Worm (Caenorhabditis elegans) whole organism, L4 larva: ENCODE data around the gene nas-32.
A peak's percentile ranks its signal among the peaks of the same experiment; 100 is the strongest.

Experiments used
- D1046.2 ChIP-seq: fragments of 200-800 bp; sonication (Bioruptor generic); IDR thresholded peaks from 2 replicates; pipeline ENCODE4 v1.3.6; 2022; ENCODE audit warnings: missing genetic modification characterization, missing compliant biosample characterization
- F44E2.7 ChIP-seq: fragments of 200-800 bp; sonication (Bioruptor generic); IDR thresholded peaks from 2 replicates; pipeline ENCODE4 v2.1.2; 2022; ENCODE audit warnings: missing genetic modification characterization, missing compliant biosample characterization
- T20F7.1 ChIP-seq: fragments of 200-800 bp; sonication (Bioruptor generic); optimal IDR thresholded peaks from 2 replicates; lab custom pipeline; 2018; ENCODE audit warnings: mild to moderate bottlenecking, missing genetic modification characterization, missing compliant biosample characterization
- Y48G9A.11 ChIP-seq: fragments of 200-800 bp; sonication (Bioruptor generic); IDR thresholded peaks from 2 replicates; pipeline ENCODE4 v1.3.6; 2022; ENCODE audit warnings: missing genetic modification reagents, missing genetic modification characterization, missing compliant biosample characterization
- ZK546.5 ChIP-seq, 2 experiments: sonication (generic microtip); optimal IDR thresholded peaks; 2 replicates each; lab custom pipeline; 2017; ENCODE audit warnings: missing biosample characterization in 2 of 2, missing genetic modification characterization in 2 of 2
- aly-2 ChIP-seq: sonication (generic microtip); optimal IDR thresholded peaks from 2 replicates; lab custom pipeline; 2018; ENCODE audit warnings: missing biosample characterization, missing genetic modification characterization
- ama-1 ChIP-seq: fragments of 150-350 bp; optimal IDR thresholded peaks from 2 replicates; lab custom pipeline; 2014; ENCODE audit warnings: inconsistent platforms, mixed read lengths
- ceh-20 ChIP-seq: fragments of 200-800 bp; sonication (Bioruptor generic); IDR thresholded peaks from 2 replicates; pipeline ENCODE4 v1.3.6; 2022; ENCODE audit warnings: missing genetic modification reagents, missing genetic modification characterization, missing compliant biosample characterization
- ceh-28 ChIP-seq: fragments of 150-350 bp; optimal IDR thresholded peaks from 2 replicates; lab custom pipeline; 2014; ENCODE audit warnings: missing biosample characterization, missing genetic modification reagents, missing genetic modification characterization
- ceh-32 ChIP-seq: sonication (generic microtip); optimal IDR thresholded peaks from 2 replicates; lab custom pipeline; 2016; ENCODE audit warnings: mild to moderate bottlenecking, missing genetic modification characterization, missing compliant biosample characterization; ENCODE audit not compliant: poor library complexity
- ceh-44 ChIP-seq: fragments of 200-800 bp; sonication (Bioruptor generic); IDR thresholded peaks from 2 replicates; pipeline ENCODE4 v1.3.6; 2022; ENCODE audit warnings: missing genetic modification reagents, missing genetic modification characterization, missing compliant biosample characterization
- cey-2 ChIP-seq: sonication (generic microtip); optimal IDR thresholded peaks from 3 replicates; lab custom pipeline; 2017; ENCODE audit warnings: missing genetic modification characterization, mild to moderate bottlenecking, missing compliant biosample characterization, antibody characterized with exemption, borderline replicate concordance; ENCODE audit not compliant: insufficient read depth
- daf-19 ChIP-seq: fragments of 200-800 bp; sonication (Bioruptor generic); conservative IDR thresholded peaks from 2 replicates; pipeline ENCODE4 v1.3.6; 2022; ENCODE audit warnings: missing genetic modification characterization, missing compliant biosample characterization
- dmd-8 ChIP-seq: fragments of 200-800 bp; sonication (Bioruptor generic); IDR thresholded peaks from 2 replicates; pipeline ENCODE4 v1.3.6; 2022; ENCODE audit warnings: missing genetic modification characterization, missing compliant biosample characterization
- dmd-9 ChIP-seq: fragments of 200-800 bp; sonication (Bioruptor generic); IDR thresholded peaks from 2 replicates; pipeline ENCODE4 v1.3.6; 2022; ENCODE audit warnings: missing genetic modification reagents, missing genetic modification characterization, missing compliant biosample characterization
- duxl-1 ChIP-seq: sonication (generic microtip); optimal IDR thresholded peaks from 2 replicates; lab custom pipeline; 2016; ENCODE audit warnings: mild to moderate bottlenecking, missing genetic modification characterization, moderate library complexity, missing compliant biosample characterization; ENCODE audit not compliant: poor library complexity
- dve-1 ChIP-seq: sonication (generic microtip); optimal IDR thresholded peaks from 2 replicates; lab custom pipeline; 2017; ENCODE audit warnings: antibody characterized with exemption, mild to moderate bottlenecking, missing genetic modification characterization, missing compliant biosample characterization; ENCODE audit not compliant: insufficient read depth
- egl-43 ChIP-seq: fragments of 200-800 bp; sonication (Bioruptor generic); IDR thresholded peaks from 2 replicates; pipeline ENCODE4 v1.3.6; 2022; ENCODE audit warnings: missing genetic modification reagents, missing genetic modification characterization, missing compliant biosample characterization
- gei-8 ChIP-seq: fragments of 200-800 bp; sonication (Bioruptor generic); optimal IDR thresholded peaks from 2 replicates; lab custom pipeline; 2018; ENCODE audit warnings: mild to moderate bottlenecking, missing genetic modification characterization, missing compliant biosample characterization
- hif-1 ChIP-seq, 2 experiments: sonication (generic microtip); optimal IDR thresholded peaks; 2 replicates each; lab custom pipeline; 2016 to 2017; ENCODE audit warnings: missing compliant biosample characterization in 2 of 2, missing genetic modification characterization in 2 of 2, missing genetic modification reagents in 2 of 2, missing genotype in 2 of 2, mild to moderate bottlenecking in 1 of 2
- hlh-11 ChIP-seq: fragments of 200-800 bp; sonication (Bioruptor generic); optimal IDR thresholded peaks from 2 replicates; lab custom pipeline; 2018; ENCODE audit warnings: mild to moderate bottlenecking, missing genetic modification characterization, missing compliant biosample characterization
- hmg-1.1 ChIP-seq: fragments of 200-800 bp; sonication (Bioruptor generic); IDR thresholded peaks from 2 replicates; pipeline ENCODE4 v1.3.6; 2022; ENCODE audit warnings: missing genetic modification reagents, missing genetic modification characterization, missing compliant biosample characterization
- jun-1 ChIP-seq: fragments of 150-350 bp; optimal IDR thresholded peaks from 2 replicates; lab custom pipeline; 2014; ENCODE audit warnings: missing biosample characterization, missing genetic modification reagents, missing genetic modification characterization
- lin-1 ChIP-seq: fragments of 200-800 bp; sonication (Bioruptor generic); IDR thresholded peaks from 2 replicates; pipeline ENCODE4 v1.3.6; 2022; ENCODE audit warnings: missing genetic modification reagents, missing genetic modification characterization, missing compliant biosample characterization
- lin-29 ChIP-seq: fragments of 200-800 bp; sonication (Bioruptor generic); IDR thresholded peaks from 2 replicates; pipeline ENCODE4 v1.3.6; 2022; ENCODE audit warnings: missing genetic modification reagents, missing genetic modification characterization, missing compliant biosample characterization
- lin-39 ChIP-seq: fragments of 150-350 bp; optimal IDR thresholded peaks from 2 replicates; lab custom pipeline; 2014; ENCODE audit warnings: missing biosample characterization, missing genetic modification reagents, missing genetic modification characterization
- mdl-1 ChIP-seq, 2 experiments: fragments of 150-350 bp in 1 of 2; sonication (generic microtip) in 1 of 2; optimal IDR thresholded peaks; 2 replicates each; lab custom pipeline; 2014 to 2017; ENCODE audit warnings: missing biosample characterization in 2 of 2, missing genetic modification characterization in 2 of 2
- mes-2 ChIP-seq: sonication (generic microtip); optimal IDR thresholded peaks from 2 replicates; lab custom pipeline; 2016; ENCODE audit warnings: missing genotype, mild to moderate bottlenecking, missing genetic modification characterization, missing compliant biosample characterization; ENCODE audit not compliant: poor library complexity, severe bottlenecking
- nhr-102 ChIP-seq: sonication (generic microtip); optimal IDR thresholded peaks from 2 replicates; lab custom pipeline; 2016; ENCODE audit warnings: mild to moderate bottlenecking, missing genetic modification characterization, moderate library complexity, missing compliant biosample characterization
- nhr-11 ChIP-seq: fragments of 150-350 bp; optimal IDR thresholded peaks from 2 replicates; lab custom pipeline; 2014; ENCODE audit warnings: missing biosample characterization, missing genetic modification characterization
- nhr-48 ChIP-seq: sonication (generic microtip); optimal IDR thresholded peaks from 2 replicates; lab custom pipeline; 2016; ENCODE audit warnings: mild to moderate bottlenecking, missing genetic modification characterization, missing compliant biosample characterization
- nhr-6 ChIP-seq: fragments of 150-350 bp; optimal IDR thresholded peaks from 2 replicates; lab custom pipeline; 2014; ENCODE audit warnings: missing biosample characterization, missing genetic modification characterization
- pha-4 ChIP-seq, 2 experiments: fragments of 150-350 bp in 1 of 2; fragments of 200-800 bp in 1 of 2; sonication (Bioruptor generic) in 1 of 2; IDR thresholded peaks in 1 of 2; optimal IDR thresholded peaks in 1 of 2; 2 replicates each; pipeline versions ENCODE4 v1.3.6 to Lab custom; 2014 to 2022; ENCODE audit warnings: missing genetic modification characterization in 2 of 2, missing genetic modification reagents in 2 of 2, missing biosample characterization in 1 of 2, missing compliant biosample characterization in 1 of 2
- php-3 ChIP-seq: fragments of 200-800 bp; sonication (Bioruptor generic); IDR thresholded peaks from 2 replicates; pipeline ENCODE4 v1.3.6; 2022; ENCODE audit warnings: missing genetic modification reagents, missing genetic modification characterization, missing compliant biosample characterization
- pqm-1 ChIP-seq: sonication (generic microtip); optimal IDR thresholded peaks from 2 replicates; lab custom pipeline; 2017; ENCODE audit warnings: missing biosample characterization, missing genetic modification characterization
- rbr-2 ChIP-seq: sonication (generic microtip); optimal IDR thresholded peaks from 2 replicates; lab custom pipeline; 2016; ENCODE audit warnings: missing genotype, missing genetic modification characterization, missing compliant biosample characterization
- sdz-12 ChIP-seq: fragments of 200-800 bp; sonication (Bioruptor generic); optimal IDR thresholded peaks from 2 replicates; lab custom pipeline; 2018; ENCODE audit warnings: mild to moderate bottlenecking, missing genetic modification characterization, missing compliant biosample characterization
- set-16 ChIP-seq: fragments of 200-800 bp; sonication (Bioruptor generic); IDR thresholded peaks from 2 replicates; pipeline ENCODE4 v1.3.6; 2022; ENCODE audit warnings: missing genetic modification reagents, missing genetic modification characterization, missing compliant biosample characterization
- snpc-4 ChIP-seq: fragments of 150-350 bp; optimal IDR thresholded peaks from 2 replicates; lab custom pipeline; 2014; ENCODE audit warnings: missing biosample characterization, missing genetic modification characterization
- spr-3 ChIP-seq: fragments of 200-800 bp; sonication (Bioruptor generic); optimal IDR thresholded peaks from 2 replicates; lab custom pipeline; 2018; ENCODE audit warnings: mild to moderate bottlenecking, missing genetic modification characterization, missing compliant biosample characterization
- tag-97 ChIP-seq: fragments of 200-800 bp; sonication (Bioruptor generic); IDR thresholded peaks from 2 replicates; pipeline ENCODE4 v1.3.6; 2022; ENCODE audit warnings: missing genetic modification characterization, missing compliant biosample characterization
- unc-130 ChIP-seq: sonication (generic microtip); optimal IDR thresholded peaks from 2 replicates; lab custom pipeline; 2016; ENCODE audit warnings: missing genetic modification reagents, missing genetic modification characterization, missing compliant biosample characterization
- unc-62 ChIP-seq, 3 experiments: fragments of 150-350 bp in 1 of 3; sonication (generic microtip); optimal IDR thresholded peaks in 2 of 3; peaks in 1 of 3; 1 replicate in 1 of 3; 2 replicates in 2 of 3; lab custom pipeline; 2014 to 2017; ENCODE audit warnings: missing biosample characterization in 3 of 3, missing genetic modification characterization in 3 of 3, missing genetic modification reagents in 3 of 3, missing genotype in 1 of 3
- zfp-2 ChIP-seq: sonication (generic microtip); optimal IDR thresholded peaks from 2 replicates; lab custom pipeline; 2016; ENCODE audit warnings: mild to moderate bottlenecking, missing genetic modification characterization, missing compliant biosample characterization
- zfp-3 ChIP-seq: fragments of 200-800 bp; sonication (Bioruptor generic); conservative IDR thresholded peaks from 2 replicates; pipeline ENCODE4 v1.3.6; 2022; ENCODE audit warnings: missing genetic modification reagents, missing genetic modification characterization, missing compliant biosample characterization
- zip-2 ChIP-seq: fragments of 150-350 bp; optimal IDR thresholded peaks from 2 replicates; lab custom pipeline; 2014; ENCODE audit warnings: missing biosample characterization, missing genetic modification characterization
- ztf-7 ChIP-seq: fragments of 150-350 bp; optimal IDR thresholded peaks from 2 replicates; lab custom pipeline; 2014; ENCODE audit warnings: missing biosample characterization, missing genetic modification characterization

nas-32 gene

DNA sequence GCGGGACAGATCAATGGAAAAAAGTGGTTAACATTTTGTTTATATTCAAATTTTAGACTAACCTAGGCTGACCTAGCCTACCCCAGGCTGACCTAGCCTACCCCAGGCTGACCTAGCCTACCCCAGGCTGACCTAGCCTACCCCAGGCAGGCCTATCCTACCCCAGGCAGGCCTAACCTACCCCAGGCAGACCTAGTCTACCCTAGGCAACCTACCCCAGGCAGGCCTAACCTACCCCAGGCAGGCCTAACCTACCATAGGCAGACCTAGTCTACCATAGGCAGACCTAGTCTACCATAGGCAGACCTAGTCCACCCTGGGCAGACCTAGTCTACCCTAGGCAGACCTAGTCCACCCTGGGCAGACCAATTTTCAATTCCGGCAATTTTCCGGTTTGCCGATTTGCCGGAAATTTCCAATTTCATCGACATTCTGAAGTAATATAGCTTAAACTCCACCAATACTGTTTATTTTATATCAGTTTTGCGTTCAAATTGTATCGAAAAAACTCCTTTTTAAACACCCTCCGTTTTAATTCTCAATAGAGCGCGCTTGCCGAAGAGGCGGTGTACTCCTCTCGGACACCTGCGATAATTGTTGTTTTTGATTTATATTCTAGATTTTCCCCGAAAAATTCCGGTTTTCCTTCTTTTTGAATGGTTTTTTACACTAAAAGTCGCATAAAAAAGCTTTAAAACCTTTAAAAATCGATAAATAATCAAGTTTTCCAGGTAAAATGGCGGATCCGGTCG, 5.4 kb upstream of the nas-32 start, which contains the start of gene trm-2A (continued):
- TF ChIP-seq F44E2.7 (GFP tag; lab: Robert Waterston, UW) (0 out of 2 replicates have a peak, but pooled peaks have one; percentile 15), zfp-2 (tag; lab: Kevin White, UChicago) (no peak), pqm-1 (no peak), set-16 (GFP tag; lab: Robert Waterston, UW) (peak; percentile 71), ztf-7 (tag; lab: Kevin White, UChicago) (no peak), ZK546.5 (tag; optimal IDR thresholded peaks at IDR 0.05; lab: Kevin White, UChicago) (no peak), Y48G9A.11 (GFP tag; lab: Robert Waterston, UW) (no peak), T20F7.1 (GFP tag; lab: Kevin White, UChicago) (no peak), mes-2 (tag; lab: Kevin White, UChicago) (peak; percentile 93), lin-29 (GFP tag; lab: Robert Waterston, UW) (no peak), unc-62 (GFP tag; optimal IDR thresholded peaks at IDR 0.05 in 1 of 2; lab: Kevin White, UChicago) (no peak), unc-62 (tag; optimal IDR thresholded peaks at IDR 0.05; lab: Kevin White, UChicago) (no peak), gei-8 (GFP tag; lab: Kevin White, UChicago) (no peak), tag-97 (no peak), nhr-11 (tag; lab: Kevin White, UChicago) (peak; percentile 27), hif-1 (tag; optimal IDR thresholded peaks at IDR 0.05; lab: Kevin White, UChicago) (peak in 1 of 2 experiments; percentile 47), dmd-9 (GFP tag; lab: Robert Waterston, UW) (no peak), dve-1 (tag; lab: Kevin White, UChicago) (peak; percentile 60), ceh-44 (GFP tag; lab: Robert Waterston, UW) (no peak), lin-1 (GFP tag; lab: Robert Waterston, UW) (no peak), ceh-20 (no peak), php-3 (GFP tag; lab: Robert Waterston, UW) (no peak), egl-43 (peak; percentile 37; the same call in 1 of the 2 replicates), daf-19 (GFP tag; lab: Robert Waterston, UW) (no peak), sdz-12 (GFP tag; lab: Kevin White, UChicago) (no peak), aly-2 (tag; lab: Kevin White, UChicago) (no peak), snpc-4 (tag; lab: Kevin White, UChicago) (no peak), zfp-3 (no peak), lin-39 (tag; lab: Kevin White, UChicago) (no peak), pha-4 (GFP tag; IDR thresholded peaks at IDR 0.05; lab: Robert Waterston, UW) (no peak), pha-4 (tag; optimal IDR thresholded peaks at IDR 0.05; lab: Kevin White, UChicago) (peak; percentile 43), rbr-2 (tag; lab: Kevin White, UChicago) (peak; percentile 54), ceh-28 (no peak), spr-3 (GFP tag; lab: Kevin White, UChicago) (no peak), cey-2 (no peak), D1046.2 (no peak), mdl-1 (tag; optimal IDR thresholded peaks at IDR 0.05; lab: Kevin White, UChicago) (peak in 1 of 2 experiments; percentile 17), ceh-32 (tag; lab: Kevin White, UChicago) (no peak), jun-1 (tag; lab: Kevin White, UChicago) (no peak), hlh-11 (peak; percentile 52), unc-130 (no peak), hmg-1.1 (peak; percentile 65), dmd-8 (GFP tag; lab: Robert Waterston, UW) (0 out of 2 replicates have a peak, but pooled peaks have one; percentile 37), ama-1 (lab: Kevin White, UChicago) (no peak), nhr-48 (tag; lab: Kevin White, UChicago) (no peak), nhr-6 (peak; percentile 12), nhr-102 (tag; lab: Kevin White, UChicago) (peak; percentile 6), zip-2 (no peak), duxl-1 (tag; lab: Kevin White, UChicago) (peak; percentile 49)
